Fruit fly (Drosophila melanogaster) whole organism, embryonic: ENCODE data around the gene CG14659.
A peak's percentile ranks its signal among the peaks of the same experiment; 100 is the strongest.

ENCODE experiments used
- Atf-2 ChIP-seq: fragments of 200-800 bp; sonication (Bioruptor generic); optimal IDR thresholded peaks from 2 replicates; lab custom pipeline; 2016; ENCODE audit warnings: missing biosample characterization, missing genetic modification characterization
- B-H1 ChIP-seq: fragments of 200-800 bp; sonication (Bioruptor generic); IDR thresholded peaks from 3 replicates; pipeline ENCODE4 v1.3.6; 2022; ENCODE audit warnings: missing biosample characterization, missing genetic modification characterization
- C15 ChIP-seq: fragments of 200-800 bp; sonication (Bioruptor generic); IDR thresholded peaks from 3 replicates; pipeline ENCODE4 v1.3.6; 2022; ENCODE audit warnings: missing biosample characterization, missing genetic modification characterization
- CG10959 ChIP-seq: fragments of 200-800 bp; sonication (Bioruptor generic); IDR thresholded peaks from 2 replicates; pipeline ENCODE4 v1.3.6; 2022; ENCODE audit warnings: missing biosample characterization, missing genetic modification characterization
- CG11085 ChIP-seq: fragments of 200-800 bp; sonication (Bioruptor generic); IDR thresholded peaks from 2 replicates; pipeline ENCODE4 v1.3.6; 2022; ENCODE audit warnings: missing biosample characterization, missing genetic modification characterization
- CG11398 ChIP-seq: fragments of 200-800 bp; sonication (Bioruptor generic); optimal IDR thresholded peaks from 2 replicates; lab custom pipeline; 2016; ENCODE audit warnings: missing biosample characterization, missing genetic modification characterization
- CG12391 ChIP-seq: fragments of 200-800 bp; sonication (Bioruptor generic); optimal IDR thresholded peaks from 3 replicates; lab custom pipeline; 2018; ENCODE audit warnings: missing biosample characterization, mild to moderate bottlenecking, missing genetic modification characterization, moderate library complexity
- CG12659 ChIP-seq: fragments of 200-800 bp; sonication (Bioruptor generic); optimal IDR thresholded peaks from 3 replicates; lab custom pipeline; 2017; ENCODE audit warnings: mild to moderate bottlenecking, missing biosample characterization, missing genetic modification reagents, missing genetic modification characterization
- CG13424 ChIP-seq: fragments of 200-800 bp; sonication (Bioruptor generic); optimal IDR thresholded peaks from 2 replicates; lab custom pipeline; 2019; ENCODE audit warnings: missing biosample characterization, mild to moderate bottlenecking, missing genetic modification characterization, moderate library complexity
- CG13894 ChIP-seq: fragments of 200-800 bp; sonication (Bioruptor generic); optimal IDR thresholded peaks from 3 replicates; lab custom pipeline; 2018; ENCODE audit warnings: missing biosample characterization, mild to moderate bottlenecking, missing genetic modification characterization, moderate library complexity
- CG14710 ChIP-seq: fragments of 200-800 bp; sonication (Bioruptor generic); optimal IDR thresholded peaks from 3 replicates; lab custom pipeline; 2019; ENCODE audit warnings: missing biosample characterization, mild to moderate bottlenecking, missing genetic modification characterization, moderate library complexity
- CG15696 ChIP-seq: fragments of 200-800 bp; sonication (Bioruptor generic); optimal IDR thresholded peaks from 2 replicates; lab custom pipeline; 2019; ENCODE audit warnings: missing biosample characterization, mild to moderate bottlenecking, missing genetic modification characterization, moderate library complexity
- CG17912 ChIP-seq: fragments of 200-800 bp; sonication (Bioruptor generic); optimal IDR thresholded peaks from 2 replicates; lab custom pipeline; 2018; ENCODE audit warnings: missing biosample characterization, mild to moderate bottlenecking, missing genetic modification characterization
- CG18599 ChIP-seq: fragments of 200-800 bp; sonication (Bioruptor generic); optimal IDR thresholded peaks from 3 replicates; lab custom pipeline; 2017; ENCODE audit warnings: missing biosample characterization, missing genetic modification characterization, mild to moderate bottlenecking, moderate library complexity, missing genetic modification reagents
- CG18764 ChIP-seq: fragments of 200-800 bp; sonication (Bioruptor generic); optimal IDR thresholded peaks from 3 replicates; lab custom pipeline; 2016; ENCODE audit warnings: missing biosample characterization, missing genetic modification characterization
- CG2120 ChIP-seq: fragments of 200-800 bp; sonication (Bioruptor generic); optimal IDR thresholded peaks from 3 replicates; lab custom pipeline; 2016; ENCODE audit warnings: missing biosample characterization, missing genetic modification characterization
- CG3726 ChIP-seq: fragments of 200-800 bp; sonication (Bioruptor generic); IDR thresholded peaks from 3 replicates; pipeline ENCODE4, ENCODE4 v1.3.6; 2022; ENCODE audit warnings: missing biosample characterization, missing genetic modification characterization
- CG4328 ChIP-seq: fragments of 200-800 bp; sonication (Bioruptor generic); optimal IDR thresholded peaks from 3 replicates; lab custom pipeline; 2017; ENCODE audit warnings: missing biosample characterization, missing genetic modification reagents, missing genetic modification characterization
- CG7271 ChIP-seq: fragments of 200-800 bp; sonication (Bioruptor generic); optimal IDR thresholded peaks from 2 replicates; lab custom pipeline; 2018; ENCODE audit warnings: missing biosample characterization, mild to moderate bottlenecking, missing genetic modification characterization, moderate library complexity
- Dbx ChIP-seq: fragments of 200-800 bp; sonication (Bioruptor generic); IDR thresholded peaks from 3 replicates; pipeline ENCODE4 v1.3.6; 2022; ENCODE audit warnings: missing biosample characterization, missing genetic modification characterization
- Dip2 ChIP-seq: fragments of 200-800 bp; sonication (Bioruptor generic); IDR thresholded peaks from 2 replicates; pipeline ENCODE4 v1.3.6; 2022; ENCODE audit warnings: missing biosample characterization, missing genetic modification characterization
- Eip74EF ChIP-seq, 2 experiments: fragments of 200-800 bp in 1 of 2; fragments of >200 bp in 1 of 2; sonication (Bioruptor generic) in 1 of 2; optimal IDR thresholded peaks; 2 replicates each; lab custom pipeline; 2017 to 2019; ENCODE audit warnings: missing biosample characterization in 2 of 2, missing genetic modification characterization in 2 of 2, mild to moderate bottlenecking in 1 of 2, moderate library complexity in 1 of 2
- Ets65A ChIP-seq: fragments of 200-800 bp; sonication (Bioruptor generic); peaks from one replicate; lab custom pipeline; 2016; ENCODE audit warnings: missing biosample characterization, missing genetic modification characterization
- Mad ChIP-seq: fragments of 200-800 bp; sonication (Bioruptor generic); optimal IDR thresholded peaks from 2 replicates; lab custom pipeline; 2016; ENCODE audit warnings: missing biosample characterization, missing genetic modification characterization
- NFAT ChIP-seq: fragments of 200-800 bp; sonication (Bioruptor generic); IDR thresholded peaks from 2 replicates; pipeline ENCODE4 v1.3.6; 2022; ENCODE audit warnings: missing biosample characterization, missing genetic modification characterization
- Optix ChIP-seq: fragments of 200-800 bp; sonication (Bioruptor generic); IDR thresholded peaks from 3 replicates; pipeline ENCODE4 v1.3.6; 2022; ENCODE audit warnings: missing biosample characterization, missing genetic modification characterization
- Ravus ChIP-seq: fragments of 200-800 bp; sonication (Bioruptor generic); IDR thresholded peaks from 2 replicates; pipeline ENCODE4 v1.3.6; 2022; ENCODE audit warnings: missing biosample characterization, missing genetic modification characterization
- Sin3A ChIP-seq: fragments of >200 bp; optimal IDR thresholded peaks from 2 replicates; lab custom pipeline; 2018
- Sry-δ ChIP-seq: fragments of 200-800 bp; sonication (Bioruptor generic); optimal IDR thresholded peaks from 2 replicates; lab custom pipeline; 2016; ENCODE audit warnings: missing biosample characterization, missing genetic modification characterization
- Ssrp ChIP-seq: fragments of 200-800 bp; sonication (Bioruptor generic); optimal IDR thresholded peaks from 2 replicates; lab custom pipeline; 2018; ENCODE audit warnings: missing biosample characterization, mild to moderate bottlenecking, missing genetic modification characterization, moderate library complexity
- al ChIP-seq: fragments of 200-800 bp; sonication (Bioruptor generic); IDR thresholded peaks from 2 replicates; pipeline ENCODE4 v1.3.6; 2022; ENCODE audit warnings: missing biosample characterization, missing genetic modification characterization
- ap ChIP-seq: fragments of 200-800 bp; sonication (Bioruptor generic); IDR thresholded peaks from 2 replicates; pipeline ENCODE4 v1.3.6; 2022; ENCODE audit warnings: missing biosample characterization, missing genetic modification characterization
- bab2 ChIP-seq: fragments of 200-800 bp; sonication (Bioruptor generic); optimal IDR thresholded peaks from 2 replicates; lab custom pipeline; 2016; ENCODE audit warnings: missing biosample characterization, missing genetic modification characterization
- bigmax ChIP-seq: fragments of 200-800 bp; sonication (Bioruptor generic); optimal IDR thresholded peaks from 2 replicates; lab custom pipeline; 2018; ENCODE audit warnings: missing biosample characterization, mild to moderate bottlenecking, missing genetic modification characterization
- btn ChIP-seq: fragments of 200-800 bp; sonication (Bioruptor generic); optimal IDR thresholded peaks from 2 replicates; lab custom pipeline; 2016; ENCODE audit warnings: missing biosample characterization, missing genetic modification characterization
- chif ChIP-seq, 2 experiments: fragments of 200-800 bp; sonication (Bioruptor generic); optimal IDR thresholded peaks; 3 replicates each; lab custom pipeline; 2016; ENCODE audit warnings: missing biosample characterization in 2 of 2, missing genetic modification characterization in 2 of 2
- dpn ChIP-seq, 2 experiments: fragments of 200-800 bp; sonication (Bioruptor generic); optimal IDR thresholded peaks; 3 replicates each; lab custom pipeline; 2016; ENCODE audit warnings: missing biosample characterization in 2 of 2, missing genetic modification characterization in 2 of 2
- exex ChIP-seq: fragments of 200-800 bp; sonication (Bioruptor generic); optimal IDR thresholded peaks from 4 replicates; lab custom pipeline; 2018; ENCODE audit warnings: missing biosample characterization, mild to moderate bottlenecking, missing genetic modification characterization, moderate library complexity
- fd64A ChIP-seq: fragments of 200-800 bp; sonication (Bioruptor generic); optimal IDR thresholded peaks from 3 replicates; lab custom pipeline; 2018; ENCODE audit warnings: missing biosample characterization, mild to moderate bottlenecking, missing genetic modification characterization
- fu2 ChIP-seq: fragments of 200-800 bp; sonication (Bioruptor generic); optimal IDR thresholded peaks from 2 replicates; lab custom pipeline; 2016; ENCODE audit warnings: missing biosample characterization, missing genetic modification characterization
- ken ChIP-seq: fragments of 200-800 bp; sonication (Bioruptor generic); IDR thresholded peaks from 3 replicates; pipeline ENCODE4 v1.3.6; 2022; ENCODE audit warnings: missing biosample characterization, missing genetic modification characterization
- lmd ChIP-seq: fragments of 200-800 bp; sonication (Bioruptor generic); IDR thresholded peaks from 2 replicates; pipeline ENCODE4 v1.3.6; 2022; ENCODE audit warnings: missing biosample characterization, missing genetic modification characterization
- maf-S ChIP-seq: fragments of 200-800 bp; sonication (Bioruptor generic); optimal IDR thresholded peaks from 2 replicates; lab custom pipeline; 2016; ENCODE audit warnings: missing biosample characterization, missing genetic modification characterization
- nmo ChIP-seq: fragments of 200-800 bp; sonication (Bioruptor generic); optimal IDR thresholded peaks from 2 replicates; lab custom pipeline; 2018; ENCODE audit warnings: missing biosample characterization, mild to moderate bottlenecking, missing genetic modification characterization, moderate library complexity
- pita ChIP-seq: fragments of 200-800 bp; sonication (Bioruptor generic); optimal IDR thresholded peaks from 2 replicates; lab custom pipeline; 2017; ENCODE audit warnings: missing biosample characterization, mild to moderate bottlenecking, missing genetic modification characterization
- prd ChIP-seq, 3 experiments: fragments of >200 bp in 2 of 3; fragments of 200-800 bp in 1 of 3; sonication (Bioruptor generic) in 1 of 3; optimal IDR thresholded peaks in 2 of 3; IDR thresholded peaks in 1 of 3; 2 replicates in 2 of 3; 3 replicates in 1 of 3; pipeline versions ENCODE4 v1.3.6 to Lab custom; 2017 to 2022; ENCODE audit warnings: missing biosample characterization in 1 of 3, missing genetic modification characterization in 1 of 3
- psq ChIP-seq: fragments of 200-800 bp; sonication (Bioruptor generic); optimal IDR thresholded peaks from 2 replicates; lab custom pipeline; 2017; ENCODE audit warnings: missing biosample characterization, missing genetic modification characterization
- row ChIP-seq: fragments of 200-800 bp; sonication (Bioruptor generic); IDR thresholded peaks from 3 replicates; pipeline ENCODE4 v1.3.6; 2022; ENCODE audit warnings: missing biosample characterization, missing genetic modification characterization
- sens-2 ChIP-seq: fragments of 200-800 bp; sonication (Bioruptor generic); IDR thresholded peaks from 2 replicates; pipeline ENCODE4 v1.3.6; 2022; ENCODE audit warnings: missing biosample characterization, missing genetic modification characterization
- tap ChIP-seq: fragments of 200-800 bp; optimal IDR thresholded peaks from 3 replicates; lab custom pipeline; 2019; ENCODE audit warnings: missing biosample characterization, mild to moderate bottlenecking, missing genetic modification characterization, moderate library complexity
- vvl ChIP-seq: fragments of 200-800 bp; sonication (Bioruptor generic); IDR thresholded peaks from 2 replicates; pipeline ENCODE4 v1.3.6; 2022; ENCODE audit warnings: missing biosample characterization, missing genetic modification characterization
- zf30C ChIP-seq: fragments of 200-800 bp; sonication (Bioruptor generic); optimal IDR thresholded peaks from 3 replicates; lab custom pipeline; 2018; ENCODE audit warnings: missing biosample characterization, mild to moderate bottlenecking, missing genetic modification characterization

Gene CG14659

DNA sequence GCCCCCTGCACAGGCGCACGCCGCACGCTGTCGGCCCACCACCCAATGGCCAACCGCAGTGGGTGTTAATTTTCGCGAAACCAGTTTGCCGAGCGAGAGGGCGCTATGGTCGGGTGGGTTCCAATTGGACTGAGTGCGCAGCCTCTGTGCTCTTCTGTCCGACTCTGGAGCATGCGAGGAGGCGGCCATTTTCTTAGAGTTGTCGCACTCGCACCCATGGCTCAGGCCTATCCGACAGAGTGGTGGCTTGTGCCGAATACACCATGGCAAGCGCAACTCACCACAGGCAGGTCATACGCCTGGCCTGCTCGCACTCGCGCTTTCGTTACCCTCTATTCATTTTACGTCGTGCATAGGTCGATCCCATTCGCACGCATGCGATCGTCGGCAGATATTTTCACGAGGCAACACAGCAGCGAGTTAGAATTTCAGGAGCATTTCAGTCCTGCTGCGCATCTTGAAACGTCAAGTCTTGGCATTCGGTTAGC is 21.3 kb upstream of the CG14659 start, which contains the start of gene opa (continued):
- TF ChIP-seq CG12391 (tag; lab: Kevin White, UChicago), result no peak
- TF ChIP-seq CG13424 (tag; lab: Kevin White, UChicago), result no peak
- no peak for TF ChIP-seq zf30C (GFP tag; lab: Kevin White, UChicago)
- TF ChIP-seq maf-S (GFP tag; lab: Kevin White, UChicago), result no peak
- peak; percentile 44; the same call in 1 of the 2 replicates for TF ChIP-seq vvl (GFP tag; lab: Robert Waterston, UW)
- TF ChIP-seq Atf-2 (GFP tag; lab: Kevin White, UChicago), result no peak
- TF ChIP-seq chif (GFP tag; optimal IDR thresholded peaks at IDR 0.05; lab: Kevin White, UChicago), result peak in 1 of 2 experiments; percentile 9
- TF ChIP-seq Dip2 (GFP tag; lab: Robert Waterston, UW), result no peak
- peak; percentile 52 for TF ChIP-seq CG7271
- no peak for TF ChIP-seq CG2120 (GFP tag; lab: Kevin White, UChicago)
- no peak for TF ChIP-seq CG14710 (tag; lab: Kevin White, UChicago)
- TF ChIP-seq row (GFP tag; lab: Robert Waterston, UW), result no peak
- TF ChIP-seq Ets65A, result no peak
- no peak for TF ChIP-seq Sin3A
- TF ChIP-seq Dbx (GFP tag; lab: Robert Waterston, UW), result peak; percentile 27; the same call in 1 of the 3 replicates
- TF ChIP-seq psq (GFP tag; lab: Kevin White, UChicago), result no peak
- no peak for TF ChIP-seq tap (tag; lab: Kevin White, UChicago)
- TF ChIP-seq Optix, result no peak
- TF ChIP-seq CG17912 (GFP tag; lab: Kevin White, UChicago), result no peak
- TF ChIP-seq CG10959 (GFP tag; lab: Robert Waterston, UW), result no peak
- no peak for TF ChIP-seq Ssrp (tag; lab: Kevin White, UChicago)
- TF ChIP-seq prd (optimal IDR thresholded peaks at IDR 0.05; lab: Kevin White, UChicago), result no peak
- TF ChIP-seq prd (GFP tag; IDR thresholded peaks at IDR 0.05; lab: Robert Waterston, UW), result no peak
- TF ChIP-seq ap (GFP tag; lab: Robert Waterston, UW), result no peak
- no peak for TF ChIP-seq B-H1 (GFP tag; lab: Robert Waterston, UW)
- TF ChIP-seq dpn (GFP tag; optimal IDR thresholded peaks at IDR 0.05; lab: Kevin White, UChicago), result no peak
- no peak for TF ChIP-seq bab2 (GFP tag; lab: Kevin White, UChicago)
- no peak for TF ChIP-seq sens-2 (GFP tag; lab: Robert Waterston, UW)
- TF ChIP-seq pita (GFP tag; lab: Kevin White, UChicago), result no peak
- TF ChIP-seq Sry-δ (GFP tag; lab: Kevin White, UChicago), result no peak
- peak; percentile 28 for TF ChIP-seq nmo
- no peak for TF ChIP-seq Eip74EF (GFP tag; optimal IDR thresholded peaks at IDR 0.05; lab: Kevin White, UChicago)
- TF ChIP-seq Ravus (GFP tag; lab: Robert Waterston, UW), result no peak
- TF ChIP-seq Mad, result no peak
- TF ChIP-seq CG18764 (GFP tag; lab: Kevin White, UChicago), result no peak
- no peak for TF ChIP-seq btn (GFP tag; lab: Kevin White, UChicago)
- TF ChIP-seq CG11398 (GFP tag; lab: Kevin White, UChicago), result no peak
- no peak for TF ChIP-seq CG13894 (tag; lab: Kevin White, UChicago)
- TF ChIP-seq CG15696 (tag; lab: Kevin White, UChicago), result no peak
- TF ChIP-seq CG18599, result no peak
- no peak for TF ChIP-seq NFAT (GFP tag; lab: Robert Waterston, UW)
- no peak for TF ChIP-seq CG3726 (GFP tag; lab: Robert Waterston, UW)
- no peak for TF ChIP-seq al (GFP tag; lab: Robert Waterston, UW)
- no peak for TF ChIP-seq C15 (GFP tag; lab: Robert Waterston, UW)
- no peak for TF ChIP-seq fu2 (GFP tag; lab: Kevin White, UChicago)
- TF ChIP-seq fd64A, result no peak
- no peak for TF ChIP-seq CG11085 (GFP tag; lab: Robert Waterston, UW)
- TF ChIP-seq bigmax (GFP tag; lab: Kevin White, UChicago), result no peak
- no peak for TF ChIP-seq exex (tag; lab: Kevin White, UChicago)
- no peak for TF ChIP-seq CG4328 (GFP tag; lab: Kevin White, UChicago)
- TF ChIP-seq CG12659, result no peak
- TF ChIP-seq ken, result no peak
- TF ChIP-seq lmd, result no peak
